Fruit fly (Drosophila melanogaster) whole organism, embryonic: Measurements from ENCODE around the gene Snx1.

ENCODE experiments used
- Antp ChIP-seq: fragments of 200-800 bp; sonication (Bioruptor generic); optimal IDR thresholded peaks from 3 replicates; lab custom pipeline; 2016; ENCODE audit warnings: missing biosample characterization, missing genetic modification characterization
- Blimp-1 ChIP-seq: fragments of 200-800 bp; sonication (Bioruptor generic); optimal IDR thresholded peaks from 3 replicates; lab custom pipeline; 2018; ENCODE audit warnings: missing biosample characterization, missing genetic modification characterization, mild to moderate bottlenecking, moderate library complexity, missing genetic modification reagents
- CG10321 ChIP-seq: fragments of 200-800 bp; sonication (Bioruptor generic); IDR thresholded peaks from 2 replicates; pipeline ENCODE4 v1.3.6; 2022; ENCODE audit warnings: missing biosample characterization, missing genetic modification characterization
- CG11696 ChIP-seq: fragments of 200-800 bp; sonication (Bioruptor generic); IDR thresholded peaks from 2 replicates; pipeline ENCODE4 v1.3.6; 2022; ENCODE audit warnings: missing biosample characterization, missing genetic modification characterization
- CG11723 ChIP-seq: fragments of 200-800 bp; sonication (Bioruptor generic); optimal IDR thresholded peaks from 2 replicates; lab custom pipeline; 2017; ENCODE audit warnings: missing biosample characterization, mild to moderate bottlenecking, missing genetic modification characterization
- CG12104 ChIP-seq: fragments of 200-800 bp; sonication (Bioruptor generic); optimal IDR thresholded peaks from 3 replicates; lab custom pipeline; 2016; ENCODE audit warnings: missing biosample characterization, missing genetic modification characterization
- CG1233 ChIP-seq: fragments of 200-800 bp; sonication (Bioruptor generic); optimal IDR thresholded peaks from 4 replicates; lab custom pipeline; 2018; ENCODE audit warnings: missing biosample characterization, mild to moderate bottlenecking, missing genetic modification characterization
- CG12659 ChIP-seq: fragments of 200-800 bp; sonication (Bioruptor generic); optimal IDR thresholded peaks from 3 replicates; lab custom pipeline; 2017; ENCODE audit warnings: mild to moderate bottlenecking, missing biosample characterization, missing genetic modification reagents, missing genetic modification characterization
- CG13287 ChIP-seq: fragments of 200-800 bp; sonication (Bioruptor generic); IDR thresholded peaks from 2 replicates; pipeline ENCODE4 v1.3.6; 2022; ENCODE audit warnings: missing biosample characterization, missing genetic modification characterization; ENCODE audit not compliant: partially characterized antibody
- CG13624 ChIP-seq: fragments of 200-800 bp; sonication (Bioruptor generic); optimal IDR thresholded peaks from 2 replicates; lab custom pipeline; 2016; ENCODE audit warnings: missing biosample characterization, missing genetic modification characterization
- CG13894 ChIP-seq: fragments of 200-800 bp; sonication (Bioruptor generic); optimal IDR thresholded peaks from 3 replicates; lab custom pipeline; 2018; ENCODE audit warnings: missing biosample characterization, mild to moderate bottlenecking, missing genetic modification characterization, moderate library complexity
- CG15479 ChIP-seq: fragments of 200-800 bp; sonication (Bioruptor generic); optimal IDR thresholded peaks from 3 replicates; lab custom pipeline; 2019; ENCODE audit warnings: missing biosample characterization, mild to moderate bottlenecking, missing genetic modification characterization, moderate library complexity
- CG2712 ChIP-seq: fragments of 200-800 bp; optimal IDR thresholded peaks from 3 replicates; lab custom pipeline; 2019; ENCODE audit warnings: missing biosample characterization, mild to moderate bottlenecking, missing genetic modification characterization, moderate library complexity
- CG31365 ChIP-seq: fragments of 200-800 bp; sonication (Bioruptor generic); optimal IDR thresholded peaks from 2 replicates; lab custom pipeline; 2018; ENCODE audit warnings: missing biosample characterization, mild to moderate bottlenecking, missing genetic modification characterization
- CG32767 ChIP-seq: fragments of 200-800 bp; sonication (Bioruptor generic); IDR thresholded peaks from 2 replicates; pipeline ENCODE4 v1.3.6; 2022; ENCODE audit warnings: missing biosample characterization, missing genetic modification characterization
- CG34224 ChIP-seq: fragments of 200-800 bp; sonication (Bioruptor generic); IDR thresholded peaks from 3 replicates; pipeline ENCODE4 v1.3.6; 2022; ENCODE audit warnings: missing biosample characterization, missing genetic modification characterization; ENCODE audit not compliant: partially characterized antibody
- CG4282 ChIP-seq: fragments of 200-800 bp; sonication (Bioruptor generic); optimal IDR thresholded peaks from 2 replicates; lab custom pipeline; 2016; ENCODE audit warnings: missing biosample characterization, missing genetic modification characterization
- CG5245 ChIP-seq: fragments of 200-800 bp; sonication (Bioruptor generic); optimal IDR thresholded peaks from 3 replicates; lab custom pipeline; 2016; ENCODE audit warnings: missing biosample characterization, missing genetic modification characterization
- CG6791 ChIP-seq: fragments of 200-800 bp; sonication (Bioruptor generic); IDR thresholded peaks from 3 replicates; pipeline ENCODE4 v1.3.6; 2022; ENCODE audit warnings: missing biosample characterization, missing genetic modification characterization; ENCODE audit not compliant: partially characterized antibody
- CG7271 ChIP-seq: fragments of 200-800 bp; sonication (Bioruptor generic); optimal IDR thresholded peaks from 2 replicates; lab custom pipeline; 2018; ENCODE audit warnings: missing biosample characterization, mild to moderate bottlenecking, missing genetic modification characterization, moderate library complexity
- CG8290 ChIP-seq, 3 experiments: fragments of 200-800 bp; sonication (Bioruptor generic); optimal IDR thresholded peaks; 2 replicates each; lab custom pipeline; 2016 to 2019; ENCODE audit warnings: missing biosample characterization in 3 of 3, missing genetic modification characterization in 3 of 3, mild to moderate bottlenecking in 2 of 3, moderate library complexity in 1 of 3
- Chrac-16 ChIP-seq: fragments of 200-800 bp; sonication (Bioruptor generic); optimal IDR thresholded peaks from 3 replicates; lab custom pipeline; 2016; ENCODE audit warnings: missing biosample characterization, missing genetic modification characterization
- Deaf1 ChIP-seq: fragments of 200-800 bp; optimal IDR thresholded peaks from 3 replicates; lab custom pipeline; 2019; ENCODE audit warnings: missing biosample characterization, mild to moderate bottlenecking, missing genetic modification characterization, moderate library complexity
- Ets65A ChIP-seq: fragments of 200-800 bp; sonication (Bioruptor generic); peaks from one replicate; lab custom pipeline; 2016; ENCODE audit warnings: missing biosample characterization, missing genetic modification characterization
- MTF-1 ChIP-seq: fragments of 200-800 bp; sonication (Bioruptor generic); optimal IDR thresholded peaks from 2 replicates; lab custom pipeline; 2018; ENCODE audit warnings: missing biosample characterization, mild to moderate bottlenecking, missing genetic modification characterization, borderline replicate concordance
- NC2α ChIP-seq: fragments of 200-800 bp; sonication (Bioruptor generic); optimal IDR thresholded peaks from 2 replicates; lab custom pipeline; 2016; ENCODE audit warnings: missing biosample characterization, missing genetic modification characterization
- Nf-YC ChIP-seq: fragments of 200-800 bp; optimal IDR thresholded peaks from 3 replicates; lab custom pipeline; 2019; ENCODE audit warnings: missing biosample characterization, mild to moderate bottlenecking, missing genetic modification characterization, moderate library complexity
- Spps ChIP-seq: fragments of 200-800 bp; sonication (Bioruptor generic); optimal IDR thresholded peaks from 2 replicates; lab custom pipeline; 2018; ENCODE audit warnings: missing biosample characterization, mild to moderate bottlenecking, missing genetic modification characterization
- Trl ChIP-seq, 3 experiments: fragments of >200 bp in 2 of 3; fragments of 200-800 bp in 1 of 3; sonication (Bioruptor generic) in 1 of 3; optimal IDR thresholded peaks; 2 replicates in 1 of 3; 3 replicates in 2 of 3; lab custom pipeline; 2016 to 2017; ENCODE audit warnings: missing biosample characterization in 1 of 3, missing genetic modification characterization in 1 of 3
- abd-A ChIP-seq: fragments of 200-800 bp; sonication (Bioruptor generic); optimal IDR thresholded peaks from 3 replicates; lab custom pipeline; 2019; ENCODE audit warnings: missing biosample characterization, mild to moderate bottlenecking, missing genetic modification characterization, moderate library complexity
- ara ChIP-seq: fragments of 200-800 bp; sonication (Bioruptor generic); IDR thresholded peaks from 2 replicates; pipeline ENCODE4 v1.3.6; 2022; ENCODE audit warnings: missing biosample characterization, missing genetic modification characterization
- chinmo ChIP-seq: fragments of 200-800 bp; sonication (Bioruptor generic); IDR thresholded peaks from 4 replicates; pipeline ENCODE4 v1.3.6; 2022; ENCODE audit warnings: missing biosample characterization, missing genetic modification characterization; ENCODE audit not compliant: partially characterized antibody
- crol ChIP-seq: fragments of 200-800 bp; sonication (Bioruptor generic); IDR thresholded peaks from 2 replicates; pipeline ENCODE4 v1.3.6; 2022; ENCODE audit warnings: missing biosample characterization, missing genetic modification characterization
- crp ChIP-seq, 2 experiments: fragments of 200-800 bp; sonication (Bioruptor generic); optimal IDR thresholded peaks; 2 replicates in 1 of 2; 3 replicates in 1 of 2; lab custom pipeline; 2017; ENCODE audit warnings: missing biosample characterization in 2 of 2, missing genetic modification characterization in 2 of 2, mild to moderate bottlenecking in 1 of 2, moderate library complexity in 1 of 2
- ewg ChIP-seq: fragments of 200-800 bp; sonication (Bioruptor generic); optimal IDR thresholded peaks from 3 replicates; lab custom pipeline; 2017; ENCODE audit warnings: mild to moderate bottlenecking, missing biosample characterization, missing genetic modification reagents, missing genetic modification characterization
- grn ChIP-seq: fragments of 200-800 bp; sonication (Bioruptor generic); optimal IDR thresholded peaks from 3 replicates; lab custom pipeline; 2017; ENCODE audit warnings: missing biosample characterization, missing genetic modification characterization
- hth ChIP-seq: fragments of >200 bp; optimal IDR thresholded peaks from 2 replicates; lab custom pipeline; 2017; ENCODE audit warnings: inconsistent platforms
- klu ChIP-seq: fragments of 200-800 bp; sonication (Bioruptor generic); IDR thresholded peaks from 2 replicates; pipeline ENCODE4 v1.3.6; 2022; ENCODE audit warnings: missing biosample characterization, missing genetic modification characterization
- kni ChIP-seq: fragments of 200-800 bp; sonication (Bioruptor generic); optimal IDR thresholded peaks from 3 replicates; lab custom pipeline; 2017; ENCODE audit warnings: mild to moderate bottlenecking, missing biosample characterization, missing genetic modification reagents, missing genetic modification characterization
- nau ChIP-seq: fragments of 200-800 bp; sonication (Bioruptor generic); optimal IDR thresholded peaks from 3 replicates; lab custom pipeline; 2017; ENCODE audit warnings: missing biosample characterization, mild to moderate bottlenecking, missing genetic modification characterization, missing genetic modification reagents
- otp ChIP-seq: fragments of 200-800 bp; sonication (Bioruptor generic); IDR thresholded peaks from 3 replicates; pipeline ENCODE4, ENCODE4 v1.3.6; 2022; ENCODE audit warnings: missing biosample characterization, missing genetic modification characterization
- seq ChIP-seq: fragments of 200-800 bp; sonication (Bioruptor generic); IDR thresholded peaks from 2 replicates; pipeline ENCODE4 v1.3.6; 2022; ENCODE audit warnings: missing biosample characterization, missing genetic modification characterization
- sna ChIP-seq: fragments of 200-800 bp; sonication (Bioruptor generic); IDR thresholded peaks from 2 replicates; pipeline ENCODE4 v1.3.6; 2022; ENCODE audit warnings: missing biosample characterization, missing genetic modification characterization; ENCODE audit not compliant: partially characterized antibody
- sr ChIP-seq: fragments of 200-800 bp; sonication (Bioruptor generic); IDR thresholded peaks from 3 replicates; pipeline ENCODE4 v1.3.6; 2022; ENCODE audit warnings: missing biosample characterization, missing genetic modification characterization
- sug ChIP-seq: fragments of 200-800 bp; optimal IDR thresholded peaks from 2 replicates; lab custom pipeline; 2019; ENCODE audit warnings: missing biosample characterization, mild to moderate bottlenecking, missing genetic modification characterization, moderate library complexity
- usp ChIP-seq: fragments of >200 bp; optimal IDR thresholded peaks from 2 replicates; lab custom pipeline; 2017; ENCODE audit warnings: missing biosample characterization, missing genetic modification characterization
- zen ChIP-seq: fragments of 200-800 bp; sonication (Bioruptor generic); optimal IDR thresholded peaks from 3 replicates; lab custom pipeline; 2018; ENCODE audit warnings: missing biosample characterization, mild to moderate bottlenecking, missing genetic modification characterization, moderate library complexity

Gene Snx1

dm6 chr2L:3476399-3477056 is 27.0 kb downstream of the Snx1 start:
- TF ChIP-seq Antp (GFP tag; lab: Kevin White, UChicago) (no peak), seq (GFP tag; lab: Robert Waterston, UW) (peak; percentile 42; the same call in 1 of the 2 replicates), Trl (optimal IDR thresholded peaks at IDR 0.05; lab: Kevin White, UChicago) (peak; percentile 34 to 49), Trl (GFP tag; optimal IDR thresholded peaks at IDR 0.05; lab: Kevin White, UChicago) (no peak), klu (GFP tag; lab: Robert Waterston, UW) (no peak), CG5245 (GFP tag; lab: Kevin White, UChicago) (no peak), CG10321 (GFP tag; lab: Robert Waterston, UW) (peak; percentile 93), CG11723 (no peak), Nf-YC (peak; percentile 44), CG1233 (GFP tag; lab: Kevin White, UChicago) (no peak), kni (GFP tag; lab: Kevin White, UChicago) (peak; percentile 71), sug (tag; lab: Kevin White, UChicago) (peak; percentile 6), CG6791 (GFP tag; lab: Robert Waterston, UW) (0 out of 3 replicates have a peak, but pooled peaks have one; percentile 22), CG8290 (GFP tag; optimal IDR thresholded peaks at IDR 0.05; lab: Kevin White, UChicago) (no peak), CG8290 (tag; optimal IDR thresholded peaks at IDR 0.05; lab: Kevin White, UChicago) (peak in 1 of 2 experiments; percentile 7), CG15479 (GFP tag; lab: Kevin White, UChicago) (peak; percentile 73), sr (GFP tag; lab: Robert Waterston, UW) (no peak), sna (GFP tag; lab: Robert Waterston, UW) (no peak), CG13624 (GFP tag; lab: Kevin White, UChicago) (peak; percentile 83), CG13894 (tag; lab: Kevin White, UChicago) (peak; percentile 77), hth (lab: Kevin White, UChicago) (no peak), ara (no peak), usp (GFP tag; lab: Kevin White, UChicago) (no peak), nau (GFP tag; lab: Kevin White, UChicago) (no peak), CG34224 (peak; percentile 38; the same call in 1 of the 3 replicates), CG31365 (tag; lab: Kevin White, UChicago) (no peak), CG13287 (GFP tag; lab: Robert Waterston, UW) (0 out of 2 replicates have a peak, but pooled peaks have one; percentile 6), zen (peak; percentile 10), NC2α (GFP tag; lab: Kevin White, UChicago) (no peak), ewg (GFP tag; lab: Kevin White, UChicago) (peak; percentile 81), CG2712 (no peak), Spps (tag; lab: Kevin White, UChicago) (no peak), grn (GFP tag; lab: Kevin White, UChicago) (peak; percentile 56), CG11696 (GFP tag; lab: Robert Waterston, UW) (no peak), chinmo (GFP tag; lab: Robert Waterston, UW) (peak; percentile 70; the same call in 1 of the 4 replicates), CG4282 (GFP tag; lab: Kevin White, UChicago) (no peak), MTF-1 (GFP tag; lab: Kevin White, UChicago) (no peak), CG12659 (GFP tag; lab: Kevin White, UChicago) (no peak), Ets65A (GFP tag; lab: Kevin White, UChicago) (no peak), CG32767 (GFP tag; lab: Robert Waterston, UW) (peak; percentile 43; the same call in 1 of the 2 replicates), crp (GFP tag; optimal IDR thresholded peaks at IDR 0.05; lab: Kevin White, UChicago) (no peak), Chrac-16 (GFP tag; lab: Kevin White, UChicago) (no peak), abd-A (tag; lab: Kevin White, UChicago) (peak; percentile 42), Blimp-1 (GFP tag; lab: Kevin White, UChicago) (peak; percentile 98), CG12104 (GFP tag; lab: Kevin White, UChicago) (no peak), otp (GFP tag; lab: Robert Waterston, UW) (no peak), Deaf1 (tag; lab: Kevin White, UChicago) (peak; percentile 68), CG7271 (no peak), crol (GFP tag; lab: Robert Waterston, UW) (peak; percentile 55; the same call in 1 of the 2 replicates)
